Fruit fly (Drosophila melanogaster) S2 (cell line): ENCODE measurements around the gene Sfp24Bd.

Experiments used
- CG8478 ChIP-seq: fragments of >200 bp; optimal IDR thresholded peaks from 2 replicates; lab custom pipeline; 2018
- CTCF ChIP-seq, 2 experiments: fragments of >200 bp; optimal IDR thresholded peaks; 2 replicates each; lab custom pipeline; 2018

dm6 chr2L:3713545-3714156, 44.7 kb upstream of the Sfp24Bd start:
- TF ChIP-seq CG8478 (lab: Kevin White, UChicago) (no peak), CTCF (optimal IDR thresholded peaks at IDR 0.05; lab: Kevin White, UChicago) (no peak)
